2 fruit fly cellular contexts compared by ENCODE assay signal in the genomic region with DNA sequence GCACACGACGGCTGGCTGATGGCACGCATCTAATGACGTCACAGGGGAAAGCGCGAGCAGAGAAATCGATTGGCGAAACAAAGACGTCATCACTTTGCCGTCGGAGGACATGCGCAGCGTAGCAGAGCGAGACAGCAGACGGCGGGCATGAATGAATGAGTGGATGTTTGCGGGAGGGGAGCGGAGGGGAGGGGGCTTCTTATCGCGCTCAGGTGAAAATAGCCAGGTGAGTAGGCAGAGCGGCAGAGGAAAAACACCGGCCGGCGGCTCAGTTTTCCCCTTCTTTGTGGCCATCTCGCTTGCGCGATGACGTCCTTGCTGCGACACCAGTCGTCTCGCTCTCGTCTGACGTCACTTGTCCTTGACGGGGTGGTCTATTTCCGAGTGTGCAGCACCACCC.
A peak's percentile ranks its signal among the peaks of the same experiment; 100 is the strongest.
TF ChIP-seq lines count a peak whose summit lies in the region.

No protein-coding gene starts in this region.

- TF ChIP-seq CTCF in whole organism, embryonic (GFP tag; optimal IDR thresholded peaks at IDR 0.05; lab: Kevin White, UChicago) = no peak

TF ChIP-seq in whole organism, adult, 20 proteins besides CTCF, POLR2A, EP300 and RAD21:
- TF ChIP-seq Hr96 (GFP tag; optimal IDR thresholded peaks at IDR 0.05; lab: Kevin White, UChicago) (no peak), pad (GFP tag; optimal IDR thresholded peaks at IDR 0.05; lab: Kevin White, UChicago) (peak; percentile 94), CG7101 (tag; optimal IDR thresholded peaks at IDR 0.05; lab: Kevin White, UChicago) (no peak), kay (GFP tag; lab: Kevin White, UChicago; ENCODE audit: borderline replicate concordance) (no peak), tj (GFP tag; optimal IDR thresholded peaks at IDR 0.05; lab: Kevin White, UChicago) (no peak), Crg-1 (GFP tag; optimal IDR thresholded peaks at IDR 0.05; lab: Kevin White, UChicago) (no peak), bab1 (GFP tag; optimal IDR thresholded peaks at IDR 0.05; lab: Kevin White, UChicago) (no peak), cic (GFP tag; optimal IDR thresholded peaks at IDR 0.05; lab: Kevin White, UChicago) (peak; percentile 91)

TF ChIP-seq in whole organism, embryonic, 481 proteins besides CTCF, POLR2A, EP300 and RAD21:
- TF ChIP-seq H2.0 (GFP tag; IDR thresholded peaks at IDR 0.05; lab: Robert Waterston, UW) (no peak), scrt (GFP tag; optimal IDR thresholded peaks at IDR 0.05; lab: Kevin White, UChicago) (peak; percentile 26), Adf1 (GFP tag; IDR thresholded peaks at IDR 0.05; lab: Robert Waterston, UW) (peak; percentile 73), sens (GFP tag; lab: Kevin White, UChicago) (peak; percentile 69), BtbVII (GFP tag; optimal IDR thresholded peaks at IDR 0.05; lab: Kevin White, UChicago) (peak; percentile 96), Hr39 (optimal IDR thresholded peaks at IDR 0.05; lab: Kevin White, UChicago) (peak; percentile 11), yki (optimal IDR thresholded peaks at IDR 0.05; lab: Kevin White, UChicago) (no peak), CG4730 (GFP tag; IDR thresholded peaks at IDR 0.05; lab: Robert Waterston, UW) (no peak), Deaf1 (tag; optimal IDR thresholded peaks at IDR 0.05; lab: Kevin White, UChicago) (peak; percentile 61), ewg (GFP tag; optimal IDR thresholded peaks at IDR 0.05; lab: Kevin White, UChicago) (peak; percentile 98), CG18599 (GFP tag; optimal IDR thresholded peaks at IDR 0.05; lab: Kevin White, UChicago) (peak; percentile 1), CG12236 (GFP tag; optimal IDR thresholded peaks at IDR 0.05; lab: Kevin White, UChicago) (no peak), MTF-1 (GFP tag; optimal IDR thresholded peaks at IDR 0.05; lab: Kevin White, UChicago; ENCODE audit: borderline replicate concordance) (no peak), chinmo (GFP tag; IDR thresholded peaks at IDR 0.05; lab: Robert Waterston, UW; ENCODE audit: partially characterized antibody) (peak; percentile 64; the same call in 1 of the 4 replicates), zen (tag; optimal IDR thresholded peaks at IDR 0.05; lab: Kevin White, UChicago) (no peak), CG10321 (GFP tag; IDR thresholded peaks at IDR 0.05; lab: Robert Waterston, UW) (peak; percentile 89), pb (GFP tag; optimal IDR thresholded peaks at IDR 0.05; lab: Kevin White, UChicago) (no peak), CG11696 (GFP tag; IDR thresholded peaks at IDR 0.05; lab: Robert Waterston, UW) (no peak), Dp (GFP tag; optimal IDR thresholded peaks at IDR 0.05; lab: Kevin White, UChicago) (no peak), crol (GFP tag; IDR thresholded peaks at IDR 0.05; lab: Robert Waterston, UW) (peak; percentile 88), Bgb (GFP tag; IDR thresholded peaks at IDR 0.05; lab: Robert Waterston, UW; ENCODE audit: partially characterized antibody) (0 out of 2 replicates have a peak, but pooled peaks have one; percentile 8), onecut (GFP tag; IDR thresholded peaks at IDR 0.05; lab: Robert Waterston, UW) (peak; percentile 97), Dad (GFP tag; optimal IDR thresholded peaks at IDR 0.05; lab: Kevin White, UChicago) (no peak), Doc3 (GFP tag; IDR thresholded peaks at IDR 0.05; lab: Robert Waterston, UW; ENCODE audit: partially characterized antibody) (no peak), CG34422 (GFP tag; IDR thresholded peaks at IDR 0.05; lab: Robert Waterston, UW) (peak; percentile 45; the same call in 1 of the 3 replicates), Med (GFP tag; lab: Kevin White, UChicago) (peak; percentile 69), CG1832 (GFP tag; optimal IDR thresholded peaks at IDR 0.05; lab: Kevin White, UChicago) (peak; percentile 60), HLH3B (GFP tag; IDR thresholded peaks at IDR 0.05; lab: Robert Waterston, UW) (no peak), sug (tag; optimal IDR thresholded peaks at IDR 0.05; lab: Kevin White, UChicago) (no peak), ftz-f1 (GFP tag; optimal IDR thresholded peaks at IDR 0.05; lab: Kevin White, UChicago) (peak; percentile 13)
